Fruit fly (Drosophila melanogaster) whole organism, embryonic: ENCODE data around the gene Gr61a.

Source experiments
- Bteb2 ChIP-seq: fragments of 200-800 bp; sonication (Bioruptor generic); optimal IDR thresholded peaks from 2 replicates; lab custom pipeline; 2016; ENCODE audit warnings: missing biosample characterization, missing genetic modification characterization
- C15 ChIP-seq: fragments of 200-800 bp; sonication (Bioruptor generic); IDR thresholded peaks from 3 replicates; pipeline ENCODE4 v1.3.6; 2022; ENCODE audit warnings: missing biosample characterization, missing genetic modification characterization
- CG1024 ChIP-seq: fragments of 200-800 bp; sonication (Bioruptor generic); IDR thresholded peaks from 2 replicates; pipeline ENCODE4 v1.3.6; 2022; ENCODE audit warnings: missing biosample characterization, missing genetic modification characterization
- CG10462 ChIP-seq: fragments of 200-800 bp; sonication (Bioruptor generic); optimal IDR thresholded peaks from 2 replicates; lab custom pipeline; 2016; ENCODE audit warnings: missing biosample characterization, missing genetic modification characterization
- CG11456 ChIP-seq: fragments of 200-800 bp; sonication (Bioruptor generic); IDR thresholded peaks from 3 replicates; pipeline ENCODE4 v1.3.6; 2022; ENCODE audit warnings: missing biosample characterization, missing genetic modification characterization
- CG11560 ChIP-seq: fragments of 200-800 bp; sonication (Bioruptor generic); IDR thresholded peaks from 3 replicates; pipeline ENCODE4 v1.3.6; 2022; ENCODE audit warnings: missing biosample characterization, missing genetic modification characterization
- CG12236 ChIP-seq: fragments of 200-800 bp; sonication (Bioruptor generic); optimal IDR thresholded peaks from 2 replicates; lab custom pipeline; 2016; ENCODE audit warnings: missing biosample characterization, missing genetic modification characterization
- CG12744 ChIP-seq: fragments of 200-800 bp; sonication (Bioruptor generic); optimal IDR thresholded peaks from 2 replicates; lab custom pipeline; 2016; ENCODE audit warnings: missing biosample characterization, missing genetic modification characterization
- CG13287 ChIP-seq: fragments of 200-800 bp; sonication (Bioruptor generic); IDR thresholded peaks from 2 replicates; pipeline ENCODE4 v1.3.6; 2022; ENCODE audit warnings: missing biosample characterization, missing genetic modification characterization; ENCODE audit not compliant: partially characterized antibody
- CG2120 ChIP-seq: fragments of 200-800 bp; sonication (Bioruptor generic); optimal IDR thresholded peaks from 3 replicates; lab custom pipeline; 2016; ENCODE audit warnings: missing biosample characterization, missing genetic modification characterization
- CG2875 ChIP-seq: fragments of 200-800 bp; sonication (Bioruptor generic); optimal IDR thresholded peaks from 2 replicates; lab custom pipeline; 2017; ENCODE audit warnings: missing biosample characterization, mild to moderate bottlenecking, missing genetic modification characterization, missing genetic modification reagents
- CG30403 ChIP-seq: fragments of 200-800 bp; sonication (Bioruptor generic); optimal IDR thresholded peaks from 3 replicates; lab custom pipeline; 2016; ENCODE audit warnings: missing biosample characterization, missing genetic modification characterization
- CG30431 ChIP-seq: fragments of 200-800 bp; sonication (Bioruptor generic); optimal IDR thresholded peaks from 2 replicates; lab custom pipeline; 2017; ENCODE audit warnings: missing biosample characterization, missing genetic modification characterization
- CG33557 ChIP-seq: fragments of 200-800 bp; sonication (Bioruptor generic); optimal IDR thresholded peaks from 2 replicates; lab custom pipeline; 2019; ENCODE audit warnings: missing biosample characterization, mild to moderate bottlenecking, missing genetic modification characterization, moderate library complexity
- CG4328 ChIP-seq: fragments of 200-800 bp; sonication (Bioruptor generic); optimal IDR thresholded peaks from 3 replicates; lab custom pipeline; 2017; ENCODE audit warnings: missing biosample characterization, missing genetic modification reagents, missing genetic modification characterization
- CG6272 ChIP-seq: fragments of 200-800 bp; sonication (Bioruptor generic); IDR thresholded peaks from 2 replicates; pipeline ENCODE4 v1.3.6; 2022; ENCODE audit warnings: missing biosample characterization, missing genetic modification characterization
- CG6813 ChIP-seq: fragments of 200-800 bp; sonication (Bioruptor generic); optimal IDR thresholded peaks from 2 replicates; lab custom pipeline; 2017; ENCODE audit warnings: missing biosample characterization, missing genetic modification characterization, mild to moderate bottlenecking, moderate library complexity, missing genetic modification reagents
- CG8388 ChIP-seq: fragments of 200-800 bp; sonication (Bioruptor generic); optimal IDR thresholded peaks from 2 replicates; lab custom pipeline; 2019; ENCODE audit warnings: missing biosample characterization, mild to moderate bottlenecking, missing genetic modification characterization, moderate library complexity
- CG8478 ChIP-seq: fragments of >200 bp; optimal IDR thresholded peaks from 2 replicates; lab custom pipeline; 2018
- CG9727 ChIP-seq: fragments of 200-800 bp; sonication (Bioruptor generic); optimal IDR thresholded peaks from 3 replicates; lab custom pipeline; 2017; ENCODE audit warnings: missing biosample characterization, mild to moderate bottlenecking, missing genetic modification characterization
- CG9817 ChIP-seq: fragments of 200-800 bp; sonication (Bioruptor generic); optimal IDR thresholded peaks from 2 replicates; lab custom pipeline; 2018; ENCODE audit warnings: missing biosample characterization, mild to moderate bottlenecking, missing genetic modification characterization, moderate library complexity
- CTCF ChIP-seq: fragments of 200-800 bp; sonication (Bioruptor generic); optimal IDR thresholded peaks from 2 replicates; lab custom pipeline; 2017; ENCODE audit warnings: missing biosample characterization, mild to moderate bottlenecking, missing genetic modification characterization, moderate library complexity
- CrebB ChIP-seq: fragments of 200-800 bp; sonication (Bioruptor generic); optimal IDR thresholded peaks from 3 replicates; lab custom pipeline; 2018; ENCODE audit warnings: missing biosample characterization, mild to moderate bottlenecking, missing genetic modification characterization
- Dfd ChIP-seq, 2 experiments: fragments of >200 bp; optimal IDR thresholded peaks; 2 replicates each; lab custom pipeline; 2017; ENCODE audit warnings: missing biosample characterization in 2 of 2, missing genetic modification characterization in 2 of 2
- Fer2 ChIP-seq: fragments of 200-800 bp; sonication (Bioruptor generic); optimal IDR thresholded peaks from 2 replicates; lab custom pipeline; 2018; ENCODE audit warnings: missing biosample characterization, mild to moderate bottlenecking, missing genetic modification characterization, moderate library complexity
- GATAe ChIP-seq: fragments of 200-800 bp; sonication (Bioruptor generic); conservative IDR thresholded peaks from 2 replicates; pipeline ENCODE4 v1.3.6; 2022; ENCODE audit warnings: missing biosample characterization, missing genetic modification characterization
- HmgZ ChIP-seq: fragments of 200-800 bp; sonication (Bioruptor generic); optimal IDR thresholded peaks from 2 replicates; lab custom pipeline; 2018; ENCODE audit warnings: missing biosample characterization, mild to moderate bottlenecking, missing genetic modification characterization
- Max ChIP-seq: fragments of 200-800 bp; sonication (Bioruptor generic); optimal IDR thresholded peaks from 2 replicates; lab custom pipeline; 2016; ENCODE audit warnings: missing biosample characterization, mild to moderate bottlenecking, missing genetic modification characterization
- Spps ChIP-seq: fragments of 200-800 bp; sonication (Bioruptor generic); optimal IDR thresholded peaks from 2 replicates; lab custom pipeline; 2018; ENCODE audit warnings: missing biosample characterization, mild to moderate bottlenecking, missing genetic modification characterization
- ash1 ChIP-seq: fragments of 200-800 bp; sonication (Bioruptor generic); optimal IDR thresholded peaks from 2 replicates; lab custom pipeline; 2018; ENCODE audit warnings: missing biosample characterization, mild to moderate bottlenecking, missing genetic modification characterization
- az2 ChIP-seq: fragments of 200-800 bp; sonication (Bioruptor generic); optimal IDR thresholded peaks from 3 replicates; lab custom pipeline; 2016; ENCODE audit warnings: missing biosample characterization, missing genetic modification characterization
- br ChIP-seq: fragments of >200 bp; optimal IDR thresholded peaks from 2 replicates; lab custom pipeline; 2017
- btn ChIP-seq: fragments of 200-800 bp; sonication (Bioruptor generic); optimal IDR thresholded peaks from 2 replicates; lab custom pipeline; 2016; ENCODE audit warnings: missing biosample characterization, missing genetic modification characterization
- dati ChIP-seq: fragments of 200-800 bp; sonication (Bioruptor generic); IDR thresholded peaks from 2 replicates; pipeline ENCODE4 v1.3.6; 2022; ENCODE audit warnings: missing biosample characterization, missing genetic modification characterization
- her ChIP-seq: fragments of 200-800 bp; sonication (Bioruptor generic); optimal IDR thresholded peaks from 2 replicates; lab custom pipeline; 2016; ENCODE audit warnings: missing biosample characterization, missing genetic modification characterization
- jing ChIP-seq: fragments of 200-800 bp; sonication (Bioruptor generic); optimal IDR thresholded peaks from 2 replicates; lab custom pipeline; 2018; ENCODE audit warnings: missing biosample characterization, mild to moderate bottlenecking, missing genetic modification characterization
- kni ChIP-seq: fragments of 200-800 bp; sonication (Bioruptor generic); optimal IDR thresholded peaks from 3 replicates; lab custom pipeline; 2017; ENCODE audit warnings: mild to moderate bottlenecking, missing biosample characterization, missing genetic modification reagents, missing genetic modification characterization
- lbe ChIP-seq: fragments of 200-800 bp; sonication (Bioruptor generic); optimal IDR thresholded peaks from 2 replicates; lab custom pipeline; 2016; ENCODE audit warnings: missing biosample characterization, mild to moderate bottlenecking, missing genetic modification characterization
- lilli ChIP-seq: fragments of 200-800 bp; sonication (Bioruptor generic); optimal IDR thresholded peaks from 3 replicates; lab custom pipeline; 2016; ENCODE audit warnings: missing biosample characterization, missing genetic modification characterization
- maf-S ChIP-seq: fragments of 200-800 bp; sonication (Bioruptor generic); optimal IDR thresholded peaks from 2 replicates; lab custom pipeline; 2016; ENCODE audit warnings: missing biosample characterization, missing genetic modification characterization
- nom ChIP-seq: fragments of 200-800 bp; sonication (Bioruptor generic); optimal IDR thresholded peaks from 2 replicates; lab custom pipeline; 2017; ENCODE audit warnings: missing biosample characterization, missing genetic modification characterization, mild to moderate bottlenecking, moderate library complexity, missing genetic modification reagents
- pita ChIP-seq: fragments of 200-800 bp; sonication (Bioruptor generic); optimal IDR thresholded peaks from 2 replicates; lab custom pipeline; 2017; ENCODE audit warnings: missing biosample characterization, mild to moderate bottlenecking, missing genetic modification characterization
- prd ChIP-seq, 3 experiments: fragments of >200 bp in 2 of 3; fragments of 200-800 bp in 1 of 3; sonication (Bioruptor generic) in 1 of 3; optimal IDR thresholded peaks in 2 of 3; IDR thresholded peaks in 1 of 3; 2 replicates in 2 of 3; 3 replicates in 1 of 3; pipeline versions ENCODE4 v1.3.6 to Lab custom; 2017 to 2022; ENCODE audit warnings: missing biosample characterization in 1 of 3, missing genetic modification characterization in 1 of 3
- scrt ChIP-seq: fragments of 200-800 bp; sonication (Bioruptor generic); optimal IDR thresholded peaks from 2 replicates; lab custom pipeline; 2018; ENCODE audit warnings: missing biosample characterization, mild to moderate bottlenecking, missing genetic modification characterization, moderate library complexity
- sens-2 ChIP-seq: fragments of 200-800 bp; sonication (Bioruptor generic); IDR thresholded peaks from 2 replicates; pipeline ENCODE4 v1.3.6; 2022; ENCODE audit warnings: missing biosample characterization, missing genetic modification characterization
- ssp ChIP-seq: fragments of 200-800 bp; sonication (Bioruptor generic); IDR thresholded peaks from 2 replicates; pipeline ENCODE4 v1.3.6; 2022; ENCODE audit warnings: missing biosample characterization, missing genetic modification characterization
- sug ChIP-seq: fragments of 200-800 bp; optimal IDR thresholded peaks from 2 replicates; lab custom pipeline; 2019; ENCODE audit warnings: missing biosample characterization, mild to moderate bottlenecking, missing genetic modification characterization, moderate library complexity
- trem ChIP-seq: fragments of 200-800 bp; optimal IDR thresholded peaks from 3 replicates; lab custom pipeline; 2019; ENCODE audit warnings: missing biosample characterization, mild to moderate bottlenecking, missing genetic modification characterization, moderate library complexity
- trh ChIP-seq: fragments of 200-800 bp; sonication (Bioruptor generic); optimal IDR thresholded peaks from 2 replicates; lab custom pipeline; 2016; ENCODE audit warnings: missing biosample characterization, missing genetic modification characterization
- unpg ChIP-seq: fragments of 200-800 bp; sonication (Bioruptor generic); optimal IDR thresholded peaks from 3 replicates; lab custom pipeline; 2018; ENCODE audit warnings: missing biosample characterization, mild to moderate bottlenecking, missing genetic modification characterization, moderate library complexity

The Gr61a gene

DNA sequence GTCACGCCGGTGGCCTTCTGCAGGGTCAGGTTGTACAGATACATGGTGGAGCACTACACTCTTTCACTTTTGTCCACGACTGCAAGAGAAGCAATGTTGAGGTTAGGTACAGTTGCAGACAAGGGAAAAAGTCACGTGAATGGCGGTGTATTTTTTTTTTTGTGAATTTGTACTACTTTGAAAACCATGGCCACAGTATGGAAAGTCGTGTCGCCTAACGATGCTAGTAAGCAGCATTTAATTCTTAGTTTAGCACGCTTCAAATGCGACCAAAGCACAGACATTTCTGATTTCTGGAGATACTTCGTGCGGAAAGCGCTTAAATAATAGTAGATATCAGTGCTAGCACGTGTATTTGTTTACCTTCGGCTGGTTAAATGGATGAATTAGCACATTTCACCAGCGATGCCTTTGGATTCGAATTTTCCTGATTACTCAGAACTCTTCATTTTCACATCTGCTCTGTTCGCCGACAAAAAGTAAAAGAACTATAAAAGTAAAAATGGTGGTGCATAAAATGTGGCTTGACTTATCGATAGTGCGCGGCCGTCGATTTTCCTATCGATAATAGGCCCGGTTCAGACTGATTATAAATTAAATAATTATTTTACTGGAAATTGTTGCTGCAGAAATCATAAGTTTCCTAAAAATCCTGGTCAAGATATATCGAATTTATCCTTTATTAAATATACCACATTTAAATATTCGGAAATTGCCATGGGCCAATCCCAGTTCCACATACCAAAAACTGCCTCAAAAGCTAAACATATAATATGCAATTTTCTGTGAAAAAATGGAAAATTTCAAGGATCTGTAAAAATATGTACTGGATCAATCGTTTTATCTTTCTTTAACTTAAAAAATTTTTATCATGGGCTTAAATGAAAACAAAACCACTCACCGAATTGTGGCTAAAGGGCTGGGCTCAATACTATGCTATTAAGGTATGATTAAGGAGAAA lies 8.1 kb upstream of the Gr61a start, which contains the start of gene Sf3b3 (continued):
- TF ChIP-seq C15 (GFP tag; lab: Robert Waterston, UW): no peak
- no peak for TF ChIP-seq kni (GFP tag; lab: Kevin White, UChicago)
- TF ChIP-seq CG2120: no peak
- no peak for TF ChIP-seq CG8388 (GFP tag; lab: Kevin White, UChicago)
- TF ChIP-seq CG9817: no peak
- peak; percentile 9 for TF ChIP-seq sug (tag; lab: Kevin White, UChicago)
- TF ChIP-seq lbe (GFP tag; lab: Kevin White, UChicago): no peak
- TF ChIP-seq jing (GFP tag; lab: Kevin White, UChicago): no peak
- no peak for TF ChIP-seq GATAe
- peak; percentile 17 for TF ChIP-seq lilli
- TF ChIP-seq pita (GFP tag; lab: Kevin White, UChicago): no peak
- peak; percentile 53; the same call in 1 of the 2 replicates for TF ChIP-seq CG1024 (GFP tag; lab: Robert Waterston, UW)
- TF ChIP-seq CG9727 (GFP tag; lab: Kevin White, UChicago): peak; percentile 56
- no peak for TF ChIP-seq CG2875 (GFP tag; lab: Kevin White, UChicago)
- TF ChIP-seq Max (GFP tag; lab: Kevin White, UChicago): no peak
- TF ChIP-seq prd (optimal IDR thresholded peaks at IDR 0.05; lab: Kevin White, UChicago): no peak
- TF ChIP-seq prd (GFP tag; IDR thresholded peaks at IDR 0.05; lab: Robert Waterston, UW): peak; percentile 55
- no peak for TF ChIP-seq CG11560 (tag; lab: Robert Waterston, UW)
- no peak for TF ChIP-seq maf-S
- TF ChIP-seq az2 (GFP tag; lab: Kevin White, UChicago): no peak
- TF ChIP-seq sens-2 (GFP tag; lab: Robert Waterston, UW): no peak
- TF ChIP-seq CG30431 (GFP tag; lab: Kevin White, UChicago): no peak
- TF ChIP-seq Spps: no peak
- TF ChIP-seq CG33557 (GFP tag; lab: Kevin White, UChicago): no peak
- no peak for TF ChIP-seq CG8478
- peak; percentile 68 for TF ChIP-seq nom
- no peak for TF ChIP-seq unpg (GFP tag; lab: Kevin White, UChicago)
- no peak for TF ChIP-seq Fer2 (tag; lab: Kevin White, UChicago)
- TF ChIP-seq CG4328: no peak
- TF ChIP-seq br (lab: Kevin White, UChicago): no peak
- TF ChIP-seq CG6813 (GFP tag; lab: Kevin White, UChicago): no peak
- no peak for TF ChIP-seq btn
- no peak for TF ChIP-seq CrebB
- no peak for TF ChIP-seq trh
- 0 out of 3 replicates have a peak, but pooled peaks have one; percentile 3 for TF ChIP-seq CG11456 (GFP tag; lab: Robert Waterston, UW)
- TF ChIP-seq ssp (GFP tag; lab: Robert Waterston, UW): peak; percentile 78
- peak; percentile 6 for TF ChIP-seq CG30403 (GFP tag; lab: Kevin White, UChicago)
- no peak for TF ChIP-seq her (GFP tag; lab: Kevin White, UChicago)
- TF ChIP-seq scrt (GFP tag; lab: Kevin White, UChicago): no peak
- TF ChIP-seq CG6272 (GFP tag; lab: Robert Waterston, UW): 0 out of 2 replicates have a peak, but pooled peaks have one; percentile 34
- TF ChIP-seq ash1 (GFP tag; lab: Kevin White, UChicago): no peak
- TF ChIP-seq HmgZ (tag; lab: Kevin White, UChicago): no peak
- TF ChIP-seq CG12236 (GFP tag; lab: Kevin White, UChicago): no peak
- no peak for TF ChIP-seq CG12744 (GFP tag; lab: Kevin White, UChicago)
- peak; percentile 60 for TF ChIP-seq CG13287 (GFP tag; lab: Robert Waterston, UW)
- no peak for TF ChIP-seq dati (GFP tag; lab: Robert Waterston, UW)
- TF ChIP-seq trem (tag; lab: Kevin White, UChicago): peak; percentile 28
- TF ChIP-seq Dfd (GFP tag; optimal IDR thresholded peaks at IDR 0.05; lab: Kevin White, UChicago): no peak
- no peak for TF ChIP-seq CG10462 (GFP tag; lab: Kevin White, UChicago)
- TF ChIP-seq CTCF (GFP tag; lab: Kevin White, UChicago): no peak
- no peak for TF ChIP-seq Bteb2 (GFP tag; lab: Kevin White, UChicago)
